Worm (Caenorhabditis elegans) whole organism, mixed stage, embryonic: ENCODE data around the gene srx-97.

ENCODE experiments used
- M03D4.4 ChIP-seq: sonication (generic microtip); optimal IDR thresholded peaks from 2 replicates; lab custom pipeline; 2017; ENCODE audit warnings: mild to moderate bottlenecking, missing genetic modification characterization, missing compliant biosample characterization
- bed-3 ChIP-seq: fragments of 200-800 bp; sonication (Bioruptor generic); optimal IDR thresholded peaks from 3 replicates; lab custom pipeline; 2018; ENCODE audit warnings: mild to moderate bottlenecking, missing genetic modification characterization, moderate library complexity, missing compliant biosample characterization
- blmp-1 ChIP-seq: fragments of 150-350 bp; optimal IDR thresholded peaks from 2 replicates; lab custom pipeline; 2014; ENCODE audit warnings: missing biosample characterization, missing genetic modification characterization
- ceh-39 ChIP-seq: fragments of 150-350 bp; optimal IDR thresholded peaks from 2 replicates; lab custom pipeline; 2014; ENCODE audit warnings: missing biosample characterization, missing genetic modification characterization
- ceh-83 ChIP-seq: fragments of 200-800 bp; sonication (Bioruptor generic); optimal IDR thresholded peaks from 2 replicates; lab custom pipeline; 2018; ENCODE audit warnings: mild to moderate bottlenecking, missing genetic modification characterization, missing compliant biosample characterization
- ces-1 ChIP-seq: fragments of 150-350 bp; optimal IDR thresholded peaks from 2 replicates; lab custom pipeline; 2014; ENCODE audit warnings: missing biosample characterization, missing genetic modification reagents, missing genetic modification characterization
- drap-1 ChIP-seq: fragments of 200-800 bp; sonication (Bioruptor generic); optimal IDR thresholded peaks from 3 replicates; lab custom pipeline; 2018; ENCODE audit warnings: mild to moderate bottlenecking, missing genetic modification characterization, missing compliant biosample characterization
- elt-1 ChIP-seq: sonication (generic microtip); optimal IDR thresholded peaks from 2 replicates; lab custom pipeline; 2017; ENCODE audit warnings: missing genetic modification characterization, mild to moderate bottlenecking, missing compliant biosample characterization, antibody characterized with exemption, moderate library complexity, borderline replicate concordance; ENCODE audit not compliant: insufficient read depth
- flh-1 ChIP-seq: fragments of 200-800 bp; sonication (Bioruptor generic); optimal IDR thresholded peaks from 2 replicates; lab custom pipeline; 2018; ENCODE audit warnings: mild to moderate bottlenecking, missing genetic modification characterization, moderate library complexity, missing compliant biosample characterization
- ham-2 ChIP-seq: fragments of 200-800 bp; sonication (Bioruptor generic); optimal IDR thresholded peaks from 2 replicates; lab custom pipeline; 2018; ENCODE audit warnings: mild to moderate bottlenecking, missing genetic modification characterization, missing compliant biosample characterization
- hlh-1 ChIP-seq: fragments of 150-350 bp; optimal IDR thresholded peaks from 2 replicates; lab custom pipeline; 2014; ENCODE audit warnings: missing biosample characterization, missing genetic modification reagents, missing genetic modification characterization
- lin-13 ChIP-seq: fragments of 150-350 bp; optimal IDR thresholded peaks from 2 replicates; lab custom pipeline; 2014; ENCODE audit warnings: missing biosample characterization, missing genetic modification characterization
- lin-32 ChIP-seq: fragments of 200-800 bp; sonication (Bioruptor generic); optimal IDR thresholded peaks from 2 replicates; lab custom pipeline; 2018; ENCODE audit warnings: mild to moderate bottlenecking, missing genetic modification characterization, missing compliant biosample characterization
- lsy-2 ChIP-seq: fragments of 150-350 bp; optimal IDR thresholded peaks from 2 replicates; lab custom pipeline; 2014; ENCODE audit warnings: missing biosample characterization, missing genetic modification characterization
- mab-5 ChIP-seq: fragments of 150-350 bp; optimal IDR thresholded peaks from 2 replicates; lab custom pipeline; 2014; ENCODE audit warnings: missing biosample characterization, missing genetic modification characterization
- mep-1 ChIP-seq: fragments of 150-350 bp; optimal IDR thresholded peaks from 2 replicates; lab custom pipeline; 2017; ENCODE audit warnings: missing biosample characterization, missing genetic modification reagents, missing genetic modification characterization, inconsistent platforms
- mls-2 ChIP-seq: sonication (generic microtip); optimal IDR thresholded peaks from 2 replicates; lab custom pipeline; 2016; ENCODE audit warnings: mild to moderate bottlenecking, missing genetic modification characterization, moderate library complexity, missing compliant biosample characterization
- nhr-12 ChIP-seq: fragments of 150-350 bp; optimal IDR thresholded peaks from 2 replicates; lab custom pipeline; 2014; ENCODE audit warnings: missing biosample characterization, missing genetic modification characterization
- nhr-2 ChIP-seq: fragments of 150-350 bp; optimal IDR thresholded peaks from 2 replicates; lab custom pipeline; 2014; ENCODE audit warnings: missing biosample characterization, missing genetic modification characterization
- nhr-237 ChIP-seq: fragments of 150-350 bp; optimal IDR thresholded peaks from 2 replicates; lab custom pipeline; 2014; ENCODE audit warnings: missing biosample characterization, missing genetic modification characterization
- nhr-28 ChIP-seq: fragments of 150-350 bp; optimal IDR thresholded peaks from 2 replicates; lab custom pipeline; 2014; ENCODE audit warnings: missing biosample characterization, missing genetic modification characterization
- pha-4 ChIP-seq: fragments of 150-350 bp; optimal IDR thresholded peaks from 2 replicates; lab custom pipeline; 2018; ENCODE audit warnings: missing biosample characterization, missing genetic modification reagents, missing genetic modification characterization
- snpc-4 ChIP-seq: fragments of 150-350 bp; optimal IDR thresholded peaks from 2 replicates; lab custom pipeline; 2014; ENCODE audit warnings: missing biosample characterization, missing genetic modification characterization
- sptf-1 ChIP-seq: sonication (generic microtip); optimal IDR thresholded peaks from 2 replicates; lab custom pipeline; 2017; ENCODE audit warnings: mild to moderate bottlenecking, missing genetic modification characterization, moderate library complexity, missing compliant biosample characterization
- tbx-8 ChIP-seq: fragments of 200-800 bp; sonication (Bioruptor generic); optimal IDR thresholded peaks from 2 replicates; lab custom pipeline; 2018; ENCODE audit warnings: mild to moderate bottlenecking, missing genetic modification characterization, moderate library complexity, missing compliant biosample characterization
- unc-120 ChIP-seq: sonication (generic microtip); optimal IDR thresholded peaks from 2 replicates; lab custom pipeline; 2017; ENCODE audit warnings: missing genetic modification characterization, missing compliant biosample characterization; ENCODE audit not compliant: poor library complexity, severe bottlenecking
- unc-62 ChIP-seq: fragments of 150-350 bp; optimal IDR thresholded peaks from 2 replicates; lab custom pipeline; 2014; ENCODE audit warnings: missing biosample characterization, missing genetic modification reagents, missing genetic modification characterization
- zip-8 ChIP-seq: fragments of 150-350 bp; optimal IDR thresholded peaks from 2 replicates; lab custom pipeline; 2014; ENCODE audit warnings: missing biosample characterization, missing genetic modification characterization

Gene srx-97

ce11 chrII:3694664-3695063 lies 25.4 kb upstream of the srx-97 start, which contains the start of gene srx-102:
Gene srx-102, minus strand, starts transcription at chrII:3694764.
- TF ChIP-seq M03D4.4 (tag; lab: Kevin White, UChicago) = no peak
- TF ChIP-seq sptf-1 (tag; lab: Kevin White, UChicago) = no peak
- TF ChIP-seq unc-120 (tag; lab: Kevin White, UChicago) = no peak
- no peak for TF ChIP-seq mls-2 (tag; lab: Kevin White, UChicago)
- TF ChIP-seq blmp-1 (tag; lab: Kevin White, UChicago) = no peak
- TF ChIP-seq ces-1 (GFP tag; lab: Kevin White, UChicago) = no peak

- no peak for TF ChIP-seq unc-62 (GFP tag; lab: Kevin White, UChicago)
- TF ChIP-seq lin-13 (tag; lab: Kevin White, UChicago) = no peak
- no peak for TF ChIP-seq lin-32
- no peak for TF ChIP-seq ham-2 (GFP tag; lab: Kevin White, UChicago)
- no peak for TF ChIP-seq ceh-39 (tag; lab: Kevin White, UChicago)
- no peak for TF ChIP-seq elt-1 (tag; lab: Kevin White, UChicago)
- TF ChIP-seq ces-1 (GFP tag; lab: Kevin White, UChicago) = no peak
These were observed 21.4 kb upstream of the srx-97 start, which contains the start of gene srx-101 for ce11 chrII:3690646-3691045. Gene srx-101, minus strand, starts transcription at chrII:3690746.

- no peak for TF ChIP-seq snpc-4 (tag; lab: Kevin White, UChicago)
- no peak for TF ChIP-seq nhr-28 (tag; lab: Kevin White, UChicago)
- no peak for TF ChIP-seq mls-2 (tag; lab: Kevin White, UChicago)
- TF ChIP-seq ham-2 (GFP tag; lab: Kevin White, UChicago) = no peak
- no peak for TF ChIP-seq hlh-1
- TF ChIP-seq unc-120 (tag; lab: Kevin White, UChicago) = no peak
- TF ChIP-seq nhr-2 (tag; lab: Kevin White, UChicago) = no peak
- no peak for TF ChIP-seq unc-62 (GFP tag; lab: Kevin White, UChicago)
- TF ChIP-seq ceh-83 (GFP tag; lab: Kevin White, UChicago) = no peak
- no peak for TF ChIP-seq pha-4 (tag; lab: Kevin White, UChicago)
- TF ChIP-seq bed-3 (GFP tag; lab: Kevin White, UChicago) = no peak
- no peak for TF ChIP-seq mep-1 (tag; lab: Kevin White, UChicago)
- no peak for TF ChIP-seq mab-5
- TF ChIP-seq drap-1 (GFP tag; lab: Kevin White, UChicago) = no peak
- TF ChIP-seq lsy-2 = no peak
- TF ChIP-seq flh-1 (GFP tag; lab: Kevin White, UChicago) = no peak
- no peak for TF ChIP-seq nhr-12 (tag; lab: Kevin White, UChicago)
- TF ChIP-seq zip-8 (tag; lab: Kevin White, UChicago) = no peak
- TF ChIP-seq lin-13 (tag; lab: Kevin White, UChicago) = no peak
- no peak for TF ChIP-seq tbx-8 (GFP tag; lab: Kevin White, UChicago)
These were observed 19.1 kb upstream of the srx-97 start, which contains the start of gene ifas-1 for ce11 chrII:3688333-3688732. Gene ifas-1, minus strand, starts transcription at chrII:3688719.

- no peak for TF ChIP-seq ces-1 (GFP tag; lab: Kevin White, UChicago)
- TF ChIP-seq zip-8 (tag; lab: Kevin White, UChicago) = peak; percentile 77
- TF ChIP-seq mab-5 = no peak
These were observed 15.4 kb upstream of the srx-97 start for ce11 chrII:3684487-3685067.

ce11 chrII:3682770-3683234 lies 13.6 kb upstream of the srx-97 start, which contains the start of gene F19B10.1:
Gene F19B10.1, plus strand, starts transcription at chrII:3683184.
- TF ChIP-seq ces-1 (GFP tag; lab: Kevin White, UChicago) (no peak), lin-13 (tag; lab: Kevin White, UChicago) (peak; percentile 22), hlh-1 (peak; percentile 82), ham-2 (GFP tag; lab: Kevin White, UChicago) (no peak), lsy-2 (no peak), nhr-237 (tag; lab: Kevin White, UChicago) (no peak), pha-4 (tag; lab: Kevin White, UChicago) (peak; percentile 10), sptf-1 (tag; lab: Kevin White, UChicago) (no peak), unc-62 (GFP tag; lab: Kevin White, UChicago) (peak; percentile 66), mep-1 (tag; lab: Kevin White, UChicago) (peak; percentile 26)
